Fruit fly (Drosophila melanogaster): ENCODE measurements around the gene Mis12.

The Mis12 gene

dm6 chr3L:6968961-6969814 lies at the start of gene Mis12, which contains the start of gene CG9953:
Mis12 (minus strand) TSS chr3L:6969048.
CG9953 (plus strand) TSS chr3L:6969658.
- TF ChIP-seq brk (GFP tag; optimal IDR thresholded peaks at IDR 0.05), result no peak
- peak; percentile 40 for TF ChIP-seq rgr (GFP tag; optimal IDR thresholded peaks at IDR 0.05)
- peak; percentile 40 for TF ChIP-seq HLH106 (tag; optimal IDR thresholded peaks at IDR 0.05)
- TF ChIP-seq Sp1 (GFP tag; optimal IDR thresholded peaks at IDR 0.05), result peak; percentile 53
- no peak for TF ChIP-seq fru (GFP tag; optimal IDR thresholded peaks at IDR 0.05)
- peak in 1 of 2 experiments; percentile 44 for TF ChIP-seq foxo (GFP tag; optimal IDR thresholded peaks at IDR 0.05)
- TF ChIP-seq ey (GFP tag; optimal IDR thresholded peaks at IDR 0.05), result peak; percentile 22
- peak; percentile 6 for TF ChIP-seq h (GFP tag; optimal IDR thresholded peaks at IDR 0.05)
- TF ChIP-seq psq (GFP tag; optimal IDR thresholded peaks at IDR 0.05), result peak; percentile 74
- peak; percentile 39 for TF ChIP-seq OdsH (GFP tag; optimal IDR thresholded peaks at IDR 0.05)
- peak; percentile 65 for TF ChIP-seq woc (GFP tag; optimal IDR thresholded peaks at IDR 0.05)
- peak; percentile 15 for TF ChIP-seq sv (GFP tag; optimal IDR thresholded peaks at IDR 0.05)
- no peak for TF ChIP-seq GATAd (GFP tag; optimal IDR thresholded peaks at IDR 0.05)
- TF ChIP-seq Hr83 (GFP tag; optimal IDR thresholded peaks at IDR 0.05; ENCODE audit: poor library complexity, severe bottlenecking), result no peak
- peak; percentile 96 for TF ChIP-seq Myc (optimal IDR thresholded peaks at IDR 0.05)
- no peak for TF ChIP-seq lola (GFP tag; optimal IDR thresholded peaks at IDR 0.05)
- no peak for TF ChIP-seq Rel (GFP tag; optimal IDR thresholded peaks at IDR 0.05)
- TF ChIP-seq Rel (tag; optimal IDR thresholded peaks at IDR 0.05), result no peak
- peak; percentile 10 for TF ChIP-seq dmrt93B (GFP tag; optimal IDR thresholded peaks at IDR 0.05)

- no peak for TF ChIP-seq CG32264 (GFP tag; optimal IDR thresholded peaks at IDR 0.05)
- peak; percentile 0 for TF ChIP-seq Myc (optimal IDR thresholded peaks at IDR 0.05)
- no peak for TF ChIP-seq Jra (GFP tag; optimal IDR thresholded peaks at IDR 0.05)
These were observed 44.9 kb upstream of the Mis12 start for dm6 chr3L:7013568-7014305.

- peak; percentile 38 for TF ChIP-seq Myc (optimal IDR thresholded peaks at IDR 0.05)
- TF ChIP-seq Jra (GFP tag; optimal IDR thresholded peaks at IDR 0.05), result no peak
- TF ChIP-seq usp (GFP tag; optimal IDR thresholded peaks at IDR 0.05), result no peak
- no peak for TF ChIP-seq sv (GFP tag; optimal IDR thresholded peaks at IDR 0.05)
These were observed 43.4 kb upstream of the Mis12 start for dm6 chr3L:7012271-7012670.

dm6 chr3L:7009886-7010285 lies 41.0 kb upstream of the Mis12 start:
- no peak for TF ChIP-seq rgr (GFP tag; optimal IDR thresholded peaks at IDR 0.05)
- no peak for TF ChIP-seq OdsH (GFP tag; optimal IDR thresholded peaks at IDR 0.05)
- no peak for TF ChIP-seq lola (GFP tag; optimal IDR thresholded peaks at IDR 0.05)
- TF ChIP-seq jim (GFP tag; optimal IDR thresholded peaks at IDR 0.05), result no peak
- TF ChIP-seq Dfd (GFP tag; optimal IDR thresholded peaks at IDR 0.05), result no peak
- no peak for TF ChIP-seq N (GFP tag; optimal IDR thresholded peaks at IDR 0.05)
- TF ChIP-seq ey (GFP tag; optimal IDR thresholded peaks at IDR 0.05), result no peak
- no peak for TF ChIP-seq dmrt93B (GFP tag; optimal IDR thresholded peaks at IDR 0.05)

dm6 chr3L:7009411-7009810 lies 40.6 kb upstream of the Mis12 start:
- no peak for TF ChIP-seq brk (GFP tag; optimal IDR thresholded peaks at IDR 0.05)
- no peak for TF ChIP-seq OdsH (GFP tag; optimal IDR thresholded peaks at IDR 0.05)
- TF ChIP-seq ey (GFP tag; optimal IDR thresholded peaks at IDR 0.05), result no peak
- TF ChIP-seq h (GFP tag; optimal IDR thresholded peaks at IDR 0.05), result no peak
- TF ChIP-seq CrebA (GFP tag; optimal IDR thresholded peaks at IDR 0.05; ENCODE audit: borderline replicate concordance), result no peak
- TF ChIP-seq Abd-B (GFP tag; optimal IDR thresholded peaks at IDR 0.05), result no peak
- TF ChIP-seq N (GFP tag; optimal IDR thresholded peaks at IDR 0.05), result no peak
- no peak for TF ChIP-seq usp (GFP tag; optimal IDR thresholded peaks at IDR 0.05)
- no peak for TF ChIP-seq sage (GFP tag; optimal IDR thresholded peaks at IDR 0.05)
- no peak for TF ChIP-seq Sp1 (GFP tag; optimal IDR thresholded peaks at IDR 0.05)
- no peak for TF ChIP-seq lola (GFP tag; optimal IDR thresholded peaks at IDR 0.05)
- TF ChIP-seq GATAd (GFP tag; optimal IDR thresholded peaks at IDR 0.05), result no peak
- no peak for TF ChIP-seq Hnf4 (GFP tag; optimal IDR thresholded peaks at IDR 0.05)
- TF ChIP-seq HLH106 (tag; optimal IDR thresholded peaks at IDR 0.05), result no peak
- TF ChIP-seq dmrt93B (GFP tag; optimal IDR thresholded peaks at IDR 0.05), result no peak

Measured in whole organism, wandering third instar larva.